Worm (Caenorhabditis elegans) whole organism, midembryonic: Measurements from ENCODE around the gene Y48E1B.3.

Source experiments
- flt-1 ChIP-seq: fragments of 200-800 bp; sonication (Bioruptor generic); IDR thresholded peaks from 2 replicates; pipeline ENCODE4 v1.3.6; 2022; ENCODE audit warnings: missing genetic modification characterization, missing compliant biosample characterization
- med-1 ChIP-seq: sonication (generic microtip); optimal IDR thresholded peaks from 2 replicates; lab custom pipeline; 2017; ENCODE audit warnings: missing genetic modification characterization, mild to moderate bottlenecking, missing compliant biosample characterization, antibody characterized with exemption, missing genetic modification reagents; ENCODE audit not compliant: insufficient read depth
- ref-1 ChIP-seq: fragments of 200-800 bp; sonication (Bioruptor generic); conservative IDR thresholded peaks from 2 replicates; pipeline ENCODE4 v1.3.6; 2022; ENCODE audit warnings: missing genetic modification reagents, missing genetic modification characterization, missing compliant biosample characterization
- tab-1 ChIP-seq: fragments of 200-800 bp; sonication (Bioruptor generic); IDR thresholded peaks from 2 replicates; pipeline ENCODE4 v1.3.6; 2022; ENCODE audit warnings: missing genetic modification characterization, missing compliant biosample characterization
- ztf-29 ChIP-seq: fragments of 200-800 bp; sonication (Bioruptor generic); IDR thresholded peaks from 2 replicates; pipeline ENCODE4 v1.3.6; 2022; ENCODE audit warnings: missing genetic modification reagents, missing genetic modification characterization, missing compliant biosample characterization

ce11 chrII:13521977-13522404 is 45.8 kb downstream of the Y48E1B.3 start:
- TF ChIP-seq flt-1 (no peak), med-1 (GFP tag; lab: Kevin White, UChicago) (no peak), ztf-29 (GFP tag; lab: Robert Waterston, UW) (no peak), ref-1 (GFP tag; lab: Robert Waterston, UW) (no peak), tab-1 (no peak)
